Worm (Caenorhabditis elegans) whole organism, L3 larva: ENCODE results near the gene Y82E9BR.3.

Source experiments
- nhr-25 ChIP-seq: sonication (generic microtip); optimal IDR thresholded peaks from 2 replicates; lab custom pipeline; 2017; ENCODE audit warnings: missing biosample characterization, missing genetic modification characterization
- nhr-28 ChIP-seq: fragments of 150-350 bp; optimal IDR thresholded peaks from 2 replicates; lab custom pipeline; 2014; ENCODE audit warnings: missing biosample characterization, missing genetic modification characterization
- ztf-11 ChIP-seq: fragments of 150-350 bp; optimal IDR thresholded peaks from 2 replicates; lab custom pipeline; 2014; ENCODE audit warnings: missing biosample characterization, missing genetic modification characterization
- ztf-4 ChIP-seq: fragments of 150-350 bp; optimal IDR thresholded peaks from 2 replicates; lab custom pipeline; 2014; ENCODE audit warnings: missing biosample characterization, missing genetic modification characterization

DNA sequence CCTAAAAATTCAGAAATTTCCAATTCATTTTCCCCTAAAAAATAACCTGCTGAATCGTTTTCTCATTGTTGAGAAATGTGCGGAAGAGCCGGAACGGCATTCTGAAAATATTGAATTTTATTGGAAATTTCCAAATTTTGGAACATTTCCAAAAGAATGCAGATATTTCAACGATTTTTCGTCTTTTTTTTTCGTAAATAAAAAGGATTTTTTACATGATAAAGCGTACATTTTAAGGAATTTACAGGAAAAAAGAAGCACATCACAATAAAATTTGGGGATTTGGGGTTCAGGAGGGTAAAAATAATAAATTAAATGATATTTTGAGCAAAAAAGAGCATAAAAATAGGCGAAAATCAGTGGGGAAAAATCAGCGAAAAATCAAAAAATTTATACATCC, 9.9 kb upstream of the Y82E9BR.3 start, which contains the start of gene Y82E9BR.22:
- TF ChIP-seq nhr-25 (no peak), ztf-4 (tag; lab: Kevin White, UChicago) (no peak), nhr-28 (tag; lab: Kevin White, UChicago) (no peak), ztf-11 (tag; lab: Kevin White, UChicago) (no peak)
